Fruit fly (Drosophila melanogaster) whole organism, embryonic: ENCODE measurements around the gene CG14332.

Experiments used
- ATbp ChIP-seq: fragments of 200-800 bp; sonication (Bioruptor generic); optimal IDR thresholded peaks from 2 replicates; lab custom pipeline; 2017; ENCODE audit warnings: missing biosample characterization, mild to moderate bottlenecking, missing genetic modification characterization, missing genetic modification reagents
- Awh ChIP-seq: fragments of 200-800 bp; sonication (Bioruptor generic); IDR thresholded peaks from 2 replicates; pipeline ENCODE4, ENCODE4 v1.3.6; 2022; ENCODE audit warnings: missing biosample characterization, missing genetic modification characterization
- B-H1 ChIP-seq: fragments of 200-800 bp; sonication (Bioruptor generic); IDR thresholded peaks from 3 replicates; pipeline ENCODE4 v1.3.6; 2022; ENCODE audit warnings: missing biosample characterization, missing genetic modification characterization
- CG10209 ChIP-seq: fragments of 200-800 bp; sonication (Bioruptor generic); optimal IDR thresholded peaks from 3 replicates; lab custom pipeline; 2017; ENCODE audit warnings: missing biosample characterization, mild to moderate bottlenecking, missing genetic modification characterization, missing genetic modification reagents
- CG11093 ChIP-seq: fragments of 200-800 bp; sonication (Bioruptor generic); IDR thresholded peaks from 3 replicates; pipeline ENCODE4 v1.3.6; 2022; ENCODE audit warnings: missing biosample characterization, missing genetic modification characterization
- CG11723 ChIP-seq: fragments of 200-800 bp; sonication (Bioruptor generic); optimal IDR thresholded peaks from 2 replicates; lab custom pipeline; 2017; ENCODE audit warnings: missing biosample characterization, mild to moderate bottlenecking, missing genetic modification characterization
- CG12071 ChIP-seq: fragments of 200-800 bp; sonication (Bioruptor generic); optimal IDR thresholded peaks from 3 replicates; lab custom pipeline; 2018; ENCODE audit warnings: missing biosample characterization, mild to moderate bottlenecking, missing genetic modification characterization
- CG15011 ChIP-seq: fragments of 200-800 bp; sonication (Bioruptor generic); optimal IDR thresholded peaks from 3 replicates; lab custom pipeline; 2018; ENCODE audit warnings: missing biosample characterization, mild to moderate bottlenecking, missing genetic modification characterization
- CG18619 ChIP-seq: fragments of 200-800 bp; sonication (Bioruptor generic); optimal IDR thresholded peaks from 3 replicates; lab custom pipeline; 2017; ENCODE audit warnings: missing biosample characterization, mild to moderate bottlenecking, missing genetic modification characterization
- CG32532 ChIP-seq: fragments of 200-800 bp; sonication (Bioruptor generic); IDR thresholded peaks from 2 replicates; pipeline ENCODE4 v1.3.6; 2022; ENCODE audit warnings: missing biosample characterization, missing genetic modification characterization
- CG42726 ChIP-seq: fragments of 200-800 bp; sonication (Bioruptor generic); IDR thresholded peaks from 2 replicates; pipeline ENCODE4 v1.3.6; 2022; ENCODE audit warnings: missing biosample characterization, missing genetic modification characterization; ENCODE audit not compliant: partially characterized antibody
- CG4404 ChIP-seq: fragments of 200-800 bp; sonication (Bioruptor generic); IDR thresholded peaks from 2 replicates; pipeline ENCODE4 v1.3.6; 2022; ENCODE audit warnings: missing biosample characterization, missing genetic modification characterization
- CG4707 ChIP-seq: fragments of 200-800 bp; sonication (Bioruptor generic); optimal IDR thresholded peaks from 2 replicates; lab custom pipeline; 2018; ENCODE audit warnings: missing biosample characterization, mild to moderate bottlenecking, missing genetic modification characterization, moderate library complexity
- CG5245 ChIP-seq: fragments of 200-800 bp; sonication (Bioruptor generic); optimal IDR thresholded peaks from 3 replicates; lab custom pipeline; 2016; ENCODE audit warnings: missing biosample characterization, missing genetic modification characterization
- CG7271 ChIP-seq: fragments of 200-800 bp; sonication (Bioruptor generic); optimal IDR thresholded peaks from 2 replicates; lab custom pipeline; 2018; ENCODE audit warnings: missing biosample characterization, mild to moderate bottlenecking, missing genetic modification characterization, moderate library complexity
- CG8765 ChIP-seq: fragments of 200-800 bp; sonication (Bioruptor generic); IDR thresholded peaks from 2 replicates; pipeline ENCODE4 v1.3.6; 2022; ENCODE audit warnings: missing biosample characterization, missing genetic modification characterization
- CTCF ChIP-seq: fragments of 200-800 bp; sonication (Bioruptor generic); optimal IDR thresholded peaks from 2 replicates; lab custom pipeline; 2017; ENCODE audit warnings: missing biosample characterization, mild to moderate bottlenecking, missing genetic modification characterization, moderate library complexity
- Chrac-16 ChIP-seq: fragments of 200-800 bp; sonication (Bioruptor generic); optimal IDR thresholded peaks from 3 replicates; lab custom pipeline; 2016; ENCODE audit warnings: missing biosample characterization, missing genetic modification characterization
- CoRest ChIP-seq: fragments of 200-800 bp; sonication (Bioruptor generic); optimal IDR thresholded peaks from 3 replicates; lab custom pipeline; 2018; ENCODE audit warnings: missing biosample characterization, mild to moderate bottlenecking, missing genetic modification characterization, moderate library complexity
- Dfd ChIP-seq, 2 experiments: fragments of >200 bp; optimal IDR thresholded peaks; 2 replicates each; lab custom pipeline; 2017; ENCODE audit warnings: missing biosample characterization in 2 of 2, missing genetic modification characterization in 2 of 2
- Fer1 ChIP-seq: fragments of 200-800 bp; sonication (Bioruptor generic); optimal IDR thresholded peaks from 2 replicates; lab custom pipeline; 2017; ENCODE audit warnings: missing biosample characterization, mild to moderate bottlenecking, missing genetic modification characterization
- Gsc ChIP-seq: fragments of 200-800 bp; sonication (Bioruptor generic); IDR thresholded peaks from 2 replicates; pipeline ENCODE4 v1.3.6; 2022; ENCODE audit warnings: missing biosample characterization, missing genetic modification characterization
- HHEX ChIP-seq: fragments of 200-800 bp; sonication (Bioruptor generic); optimal IDR thresholded peaks from 3 replicates; lab custom pipeline; 2017; ENCODE audit warnings: missing biosample characterization, mild to moderate bottlenecking, missing genetic modification characterization, missing genetic modification reagents
- HmgZ ChIP-seq: fragments of 200-800 bp; sonication (Bioruptor generic); optimal IDR thresholded peaks from 2 replicates; lab custom pipeline; 2018; ENCODE audit warnings: missing biosample characterization, mild to moderate bottlenecking, missing genetic modification characterization
- Jarid2 ChIP-seq: fragments of 200-800 bp; sonication (Bioruptor generic); optimal IDR thresholded peaks from 3 replicates; lab custom pipeline; 2017; ENCODE audit warnings: mild to moderate bottlenecking, missing biosample characterization, missing genetic modification reagents, missing genetic modification characterization
- Lhr ChIP-seq: fragments of 200-800 bp; sonication (Bioruptor generic); optimal IDR thresholded peaks from 3 replicates; lab custom pipeline; 2017; ENCODE audit warnings: mild to moderate bottlenecking, missing biosample characterization, missing genetic modification reagents, missing genetic modification characterization
- MBD-R2 ChIP-seq: fragments of 200-800 bp; sonication (Bioruptor generic); IDR thresholded peaks from 2 replicates; pipeline ENCODE4 v1.3.6; 2022; ENCODE audit warnings: missing biosample characterization, missing genetic modification characterization
- NK7.1 ChIP-seq: fragments of 200-800 bp; sonication (Bioruptor generic); optimal IDR thresholded peaks from 3 replicates; lab custom pipeline; 2016; ENCODE audit warnings: missing biosample characterization, missing genetic modification characterization
- Nf-YA ChIP-seq: fragments of 200-800 bp; sonication (Bioruptor generic); IDR thresholded peaks from 2 replicates; pipeline ENCODE4 v1.3.6; 2022; ENCODE audit warnings: missing biosample characterization, missing genetic modification characterization
- Nf-YC ChIP-seq: fragments of 200-800 bp; optimal IDR thresholded peaks from 3 replicates; lab custom pipeline; 2019; ENCODE audit warnings: missing biosample characterization, mild to moderate bottlenecking, missing genetic modification characterization, moderate library complexity
- Ravus ChIP-seq: fragments of 200-800 bp; sonication (Bioruptor generic); IDR thresholded peaks from 2 replicates; pipeline ENCODE4 v1.3.6; 2022; ENCODE audit warnings: missing biosample characterization, missing genetic modification characterization
- TFAM ChIP-seq: fragments of 200-800 bp; sonication (Bioruptor generic); optimal IDR thresholded peaks from 2 replicates; lab custom pipeline; 2017; ENCODE audit warnings: missing biosample characterization, missing genetic modification characterization, inconsistent platforms
- ac ChIP-seq: fragments of 200-800 bp; sonication (Bioruptor generic); optimal IDR thresholded peaks from 3 replicates; lab custom pipeline; 2017; ENCODE audit warnings: missing biosample characterization, mild to moderate bottlenecking, missing genetic modification characterization
- ase ChIP-seq: fragments of 200-800 bp; sonication (Bioruptor generic); IDR thresholded peaks from 3 replicates; pipeline ENCODE4 v1.3.6; 2022; ENCODE audit warnings: missing biosample characterization, missing genetic modification characterization
- btn ChIP-seq: fragments of 200-800 bp; sonication (Bioruptor generic); optimal IDR thresholded peaks from 2 replicates; lab custom pipeline; 2016; ENCODE audit warnings: missing biosample characterization, missing genetic modification characterization
- dan ChIP-seq: fragments of 200-800 bp; sonication (Bioruptor generic); IDR thresholded peaks from 2 replicates; pipeline ENCODE4 v1.3.6; 2022; ENCODE audit warnings: missing biosample characterization, missing genetic modification characterization
- fd64A ChIP-seq: fragments of 200-800 bp; sonication (Bioruptor generic); optimal IDR thresholded peaks from 3 replicates; lab custom pipeline; 2018; ENCODE audit warnings: missing biosample characterization, mild to moderate bottlenecking, missing genetic modification characterization
- gce ChIP-seq: fragments of 200-800 bp; sonication (Bioruptor generic); IDR thresholded peaks from 3 replicates; pipeline ENCODE4 v1.3.6; 2022; ENCODE audit warnings: missing biosample characterization, missing genetic modification characterization
- gem ChIP-seq: fragments of 200-800 bp; sonication (Bioruptor generic); optimal IDR thresholded peaks from 2 replicates; lab custom pipeline; 2019; ENCODE audit warnings: missing biosample characterization, mild to moderate bottlenecking, missing genetic modification characterization, moderate library complexity
- jigr1 ChIP-seq: fragments of 200-800 bp; sonication (Bioruptor generic); IDR thresholded peaks from 3 replicates; pipeline ENCODE4 v1.3.6; 2022; ENCODE audit warnings: missing biosample characterization, missing genetic modification characterization
- lab ChIP-seq: fragments of 200-800 bp; sonication (Bioruptor generic); optimal IDR thresholded peaks from 3 replicates; lab custom pipeline; 2017; ENCODE audit warnings: missing biosample characterization, missing genetic modification characterization, mild to moderate bottlenecking, moderate library complexity, missing genetic modification reagents
- lov ChIP-seq, 2 experiments: fragments of 200-800 bp in 1 of 2; fragments of >200 bp in 1 of 2; sonication (Bioruptor generic) in 1 of 2; IDR thresholded peaks in 1 of 2; optimal IDR thresholded peaks in 1 of 2; 2 replicates in 1 of 2; 3 replicates in 1 of 2; pipeline versions ENCODE4 v1.3.6 to Lab custom; 2017 to 2022; ENCODE audit warnings: missing biosample characterization in 1 of 2, missing genetic modification characterization in 1 of 2
- org-1 ChIP-seq: fragments of 200-800 bp; sonication (Bioruptor generic); optimal IDR thresholded peaks from 2 replicates; lab custom pipeline; 2017; ENCODE audit warnings: missing biosample characterization, missing genetic modification characterization
- p53 ChIP-seq: fragments of 200-800 bp; sonication (Bioruptor generic); optimal IDR thresholded peaks from 2 replicates; lab custom pipeline; 2016; ENCODE audit warnings: missing biosample characterization, missing genetic modification characterization
- pnt ChIP-seq: fragments of 200-800 bp; sonication (Bioruptor generic); optimal IDR thresholded peaks from 3 replicates; lab custom pipeline; 2016; ENCODE audit warnings: missing biosample characterization, missing genetic modification characterization
- pzg ChIP-seq: fragments of 200-800 bp; sonication (Bioruptor generic); optimal IDR thresholded peaks from 3 replicates; lab custom pipeline; 2018; ENCODE audit warnings: missing biosample characterization, mild to moderate bottlenecking, missing genetic modification characterization, moderate library complexity
- row ChIP-seq: fragments of 200-800 bp; sonication (Bioruptor generic); IDR thresholded peaks from 3 replicates; pipeline ENCODE4 v1.3.6; 2022; ENCODE audit warnings: missing biosample characterization, missing genetic modification characterization
- shn ChIP-seq: fragments of 200-800 bp; sonication (Bioruptor generic); optimal IDR thresholded peaks from 3 replicates; lab custom pipeline; 2016; ENCODE audit warnings: missing biosample characterization, missing genetic modification characterization
- sr ChIP-seq: fragments of 200-800 bp; sonication (Bioruptor generic); IDR thresholded peaks from 3 replicates; pipeline ENCODE4 v1.3.6; 2022; ENCODE audit warnings: missing biosample characterization, missing genetic modification characterization
- stc ChIP-seq: fragments of 200-800 bp; sonication (Bioruptor generic); IDR thresholded peaks from 2 replicates; pipeline ENCODE4 v1.3.6; 2022; ENCODE audit warnings: missing biosample characterization, missing genetic modification characterization
- toy ChIP-seq: fragments of 200-800 bp; sonication (Bioruptor generic); IDR thresholded peaks from 2 replicates; pipeline ENCODE4 v1.3.6; 2022; ENCODE audit warnings: missing biosample characterization, missing genetic modification characterization

CG14332 gene

dm6 chr3R:17402434-17402833 is 19.6 kb downstream of the CG14332 start, which contains the start of gene Sur-8 (continued):
- TF ChIP-seq NK7.1 (GFP tag; lab: Kevin White, UChicago) (peak; percentile 30), CG42726 (GFP tag; lab: Robert Waterston, UW) (peak; percentile 53; the same call in 1 of the 2 replicates), lab (GFP tag; lab: Kevin White, UChicago) (peak; percentile 79), CG5245 (GFP tag; lab: Kevin White, UChicago) (peak; percentile 79), stc (peak; percentile 39; the same call in 1 of the 2 replicates), HmgZ (tag; lab: Kevin White, UChicago) (peak; percentile 62), Nf-YA (no peak), CG11093 (GFP tag; lab: Robert Waterston, UW) (peak; percentile 50; the same call in 1 of the 3 replicates), CG10209 (GFP tag; lab: Kevin White, UChicago) (peak; percentile 54), Ravus (no peak; the same call in 1 of the 2 replicates), CG7271 (no peak), Gsc (GFP tag; lab: Robert Waterston, UW) (no peak), org-1 (GFP tag; lab: Kevin White, UChicago) (peak; percentile 24), MBD-R2 (GFP tag; lab: Robert Waterston, UW) (peak; percentile 55; the same call in 1 of the 2 replicates), Dfd (GFP tag; optimal IDR thresholded peaks at IDR 0.05; lab: Kevin White, UChicago) (no peak), toy (GFP tag; lab: Robert Waterston, UW) (peak; percentile 21; the same call in 1 of the 2 replicates), pzg (GFP tag; lab: Kevin White, UChicago) (peak; percentile 35), gce (GFP tag; lab: Robert Waterston, UW) (0 out of 3 replicates have a peak, but pooled peaks have one; percentile 15), CoRest (tag; lab: Kevin White, UChicago) (peak; percentile 48), CG4707 (no peak), Fer1 (no peak), CG11723 (GFP tag; lab: Kevin White, UChicago) (peak; percentile 67), gem (peak; percentile 56), dan (no peak), ATbp (peak; percentile 30), HHEX (GFP tag; lab: Kevin White, UChicago) (peak; percentile 71), shn (GFP tag; lab: Kevin White, UChicago) (peak; percentile 63), fd64A (GFP tag; lab: Kevin White, UChicago) (peak; percentile 52), Awh (no peak), CTCF (GFP tag; lab: Kevin White, UChicago) (peak; percentile 98), CG4404 (no peak), CG15011 (no peak), CG18619 (GFP tag; lab: Kevin White, UChicago) (peak; percentile 55), TFAM (GFP tag; lab: Kevin White, UChicago) (no peak), pnt (GFP tag; lab: Kevin White, UChicago) (peak; percentile 65), Nf-YC (tag; lab: Kevin White, UChicago) (peak; percentile 50), CG12071 (GFP tag; lab: Kevin White, UChicago) (peak; percentile 48), jigr1 (no peak), CG32532 (GFP tag; lab: Robert Waterston, UW) (peak; percentile 95), p53 (GFP tag; lab: Kevin White, UChicago) (peak; percentile 9), ac (GFP tag; lab: Kevin White, UChicago) (no peak), B-H1 (peak; percentile 19; the same call in 1 of the 3 replicates), row (0 out of 3 replicates have a peak, but pooled peaks have one; percentile 22), sr (0 out of 3 replicates have a peak, but pooled peaks have one; percentile 38), Lhr (GFP tag; lab: Kevin White, UChicago) (peak; percentile 32), btn (GFP tag; lab: Kevin White, UChicago) (no peak), Jarid2 (GFP tag; lab: Kevin White, UChicago) (peak; percentile 26), CG8765 (no peak), lov (optimal IDR thresholded peaks at IDR 0.05; lab: Kevin White, UChicago) (no peak), lov (GFP tag; IDR thresholded peaks at IDR 0.05; lab: Robert Waterston, UW) (no peak), Chrac-16 (GFP tag; lab: Kevin White, UChicago) (peak; percentile 73), ase (GFP tag; lab: Robert Waterston, UW) (peak; percentile 61; the same call in 2 of the 3 replicates)
